Fruit fly (Drosophila melanogaster): ENCODE results near the gene Schip1.

The Schip1 gene

DNA sequence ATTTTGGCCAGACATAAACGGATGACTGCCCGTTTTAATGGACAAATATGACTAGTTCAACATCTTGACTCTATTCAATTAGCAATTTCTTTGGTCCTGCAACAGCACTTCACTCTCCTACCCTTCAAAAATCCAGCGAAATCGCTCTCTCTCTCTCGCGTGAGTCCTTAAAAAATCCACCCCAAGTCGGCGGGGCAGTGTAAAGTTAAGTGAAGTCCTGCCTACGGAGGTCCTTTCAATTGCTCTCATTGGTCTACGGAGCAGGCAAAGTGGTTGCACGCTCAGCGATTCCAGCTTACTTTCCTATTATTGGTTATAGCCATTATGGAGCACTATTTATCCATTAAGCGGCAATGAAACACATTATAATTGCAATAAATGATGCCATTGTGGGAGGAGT is 23.0 kb upstream of the Schip1 start, which contains the start of gene CG34367:
CG34367 (minus strand) TSS at position 35 of the 400 bp plus-strand sequence.
- TF ChIP-seq fd96Ca (GFP tag; IDR thresholded peaks at IDR 0.05) (no peak), CG4496 (GFP tag; IDR thresholded peaks at IDR 0.05) (no peak), Pif1B (GFP tag; optimal IDR thresholded peaks at IDR 0.05) (no peak), EcR (GFP tag; optimal IDR thresholded peaks at IDR 0.05) (no peak), Ets98B (GFP tag; IDR thresholded peaks at IDR 0.05) (no peak), Snoo (tag; optimal IDR thresholded peaks at IDR 0.05) (no peak), CG10348 (GFP tag; IDR thresholded peaks at IDR 0.05) (no peak), CG17806 (tag; optimal IDR thresholded peaks at IDR 0.05) (no peak), CG9948 (tag; optimal IDR thresholded peaks at IDR 0.05) (no peak), CG8159 (tag; optimal IDR thresholded peaks at IDR 0.05) (no peak), gl (tag; optimal IDR thresholded peaks at IDR 0.05) (no peak), Pif1A (GFP tag; optimal IDR thresholded peaks at IDR 0.05) (no peak), rn (GFP tag; IDR thresholded peaks at IDR 0.05) (no peak)

DNA sequence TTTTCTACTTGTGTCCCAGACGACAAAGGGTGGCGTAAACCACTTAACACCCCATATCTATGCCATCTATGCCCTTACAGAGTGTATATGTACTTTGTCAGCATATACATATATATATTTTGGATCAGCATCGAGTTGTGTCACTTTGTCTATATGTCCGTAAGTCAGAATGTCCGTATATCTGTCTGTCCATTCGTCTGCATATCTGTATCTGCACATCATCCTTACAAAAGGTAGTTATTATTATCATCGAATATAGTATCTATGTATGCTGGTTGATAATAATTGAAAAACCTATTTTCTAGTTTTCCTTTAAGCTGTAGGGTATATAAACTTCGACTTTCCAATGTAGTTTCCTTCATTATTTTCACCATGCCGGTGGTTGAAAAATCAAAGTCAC is 20.2 kb upstream of the Schip1 start:
- TF ChIP-seq Pif1B (GFP tag; optimal IDR thresholded peaks at IDR 0.05) = no peak
- no peak for TF ChIP-seq CG10348 (GFP tag; IDR thresholded peaks at IDR 0.05)
- no peak for TF ChIP-seq CG14655 (GFP tag; optimal IDR thresholded peaks at IDR 0.05)
- TF ChIP-seq CG13204 (GFP tag; optimal IDR thresholded peaks at IDR 0.05) = no peak
- no peak for TF ChIP-seq gl (tag; optimal IDR thresholded peaks at IDR 0.05)
- no peak for TF ChIP-seq CG12605 (GFP tag; IDR thresholded peaks at IDR 0.05)
- no peak for TF ChIP-seq D1 (tag; optimal IDR thresholded peaks at IDR 0.05)
- TF ChIP-seq CG8159 (tag; optimal IDR thresholded peaks at IDR 0.05) = no peak
- TF ChIP-seq Ets98B (GFP tag; IDR thresholded peaks at IDR 0.05) = no peak
- TF ChIP-seq Snoo (tag; optimal IDR thresholded peaks at IDR 0.05) = no peak
- TF ChIP-seq CG34367 (tag; optimal IDR thresholded peaks at IDR 0.05) = no peak
- TF ChIP-seq CG32121 (GFP tag; IDR thresholded peaks at IDR 0.05) = no peak
- no peak for TF ChIP-seq Pif1A (GFP tag; optimal IDR thresholded peaks at IDR 0.05)
- TF ChIP-seq CG4496 (GFP tag; IDR thresholded peaks at IDR 0.05) = no peak
- TF ChIP-seq CG9948 (tag; optimal IDR thresholded peaks at IDR 0.05) = no peak
- TF ChIP-seq rn (GFP tag; IDR thresholded peaks at IDR 0.05) = no peak
- TF ChIP-seq CG15710 (tag; optimal IDR thresholded peaks at IDR 0.05) = no peak

DNA sequence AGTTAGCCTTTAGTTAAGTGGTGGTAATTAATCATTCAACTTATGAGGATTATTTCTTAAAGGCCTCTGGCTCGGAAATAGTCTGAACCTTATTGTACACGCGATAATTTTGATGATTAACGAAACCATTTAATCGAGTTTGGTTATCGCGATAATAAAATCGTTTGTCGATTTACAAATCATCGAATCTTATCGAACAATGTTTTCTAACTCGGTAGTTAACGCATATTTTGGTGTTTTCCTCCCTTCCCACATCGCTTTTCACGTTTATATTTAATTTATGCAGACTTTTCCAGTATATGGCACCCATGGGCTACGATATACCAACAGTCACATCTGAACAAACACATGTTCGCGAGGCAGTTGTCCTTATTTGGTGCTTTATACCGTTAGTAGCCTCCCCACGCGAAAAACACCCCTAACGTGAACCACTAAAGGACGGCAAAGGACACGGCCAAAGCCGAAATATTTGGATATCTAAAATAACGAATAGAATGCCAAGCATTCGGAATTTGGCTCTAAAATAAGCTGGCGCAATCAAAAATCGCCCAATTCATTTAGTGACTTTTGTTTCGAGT is 13.2 kb upstream of the Schip1 start, which contains the start of gene Frmd5:
Frmd5 (plus strand) TSS at position 414 of the 578 bp plus-strand sequence.
- no peak for TF ChIP-seq CG10348 (GFP tag; IDR thresholded peaks at IDR 0.05)

DNA sequence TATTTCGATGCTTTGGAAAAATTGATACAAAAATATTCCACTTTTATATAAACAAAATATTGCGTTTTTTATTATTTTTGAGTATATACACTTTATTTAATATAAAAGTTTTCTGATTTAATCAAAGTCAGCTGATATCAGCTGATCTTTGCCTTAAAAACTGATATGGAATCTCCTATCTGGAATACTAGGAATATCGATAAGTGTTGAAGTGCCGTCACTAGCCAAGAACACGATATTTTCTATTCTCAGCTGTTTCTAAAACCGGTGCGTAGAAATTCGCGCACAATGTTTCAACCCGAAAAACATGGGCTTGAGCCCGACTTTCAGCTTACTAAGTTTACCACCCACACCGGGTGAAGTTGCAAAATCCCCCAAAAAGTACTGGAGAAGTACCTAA is 11.6 kb upstream of the Schip1 start, which contains the start of gene Sps2:
Sps2 (plus strand) TSS at position 124 of the 400 bp plus-strand sequence.
- no peak for TF ChIP-seq EcR (GFP tag; optimal IDR thresholded peaks at IDR 0.05)

DNA sequence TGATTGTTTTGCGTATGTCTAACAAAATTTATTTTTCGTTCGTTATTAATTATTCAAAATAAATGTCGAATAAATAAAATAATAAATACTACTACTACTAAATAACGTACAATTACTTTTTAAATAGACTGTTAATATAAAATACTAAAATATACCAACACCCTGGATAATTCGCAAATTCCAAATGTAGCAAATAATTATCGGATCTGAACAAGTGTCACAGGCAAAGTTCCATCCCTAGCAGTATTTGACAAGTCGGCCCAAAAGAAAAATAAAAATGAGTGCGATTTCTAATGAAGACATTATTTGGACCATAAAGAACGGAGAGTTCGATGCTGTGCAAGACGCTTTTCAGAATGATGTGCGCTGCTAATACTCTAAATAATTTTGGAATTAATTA is 10.5 kb upstream of the Schip1 start, which contains the start of gene CG31715:
CG31715 (plus strand) TSS at position 212 of the 400 bp plus-strand sequence.
- TF ChIP-seq Snoo (tag; optimal IDR thresholded peaks at IDR 0.05) (peak; percentile 13), CG9948 (tag; optimal IDR thresholded peaks at IDR 0.05) (peak; percentile 4), fd96Ca (GFP tag; IDR thresholded peaks at IDR 0.05) (no peak), CG4496 (GFP tag; IDR thresholded peaks at IDR 0.05) (no peak), CG17806 (tag; optimal IDR thresholded peaks at IDR 0.05) (peak; percentile 7), CG15710 (tag; optimal IDR thresholded peaks at IDR 0.05) (peak; percentile 6)

DNA sequence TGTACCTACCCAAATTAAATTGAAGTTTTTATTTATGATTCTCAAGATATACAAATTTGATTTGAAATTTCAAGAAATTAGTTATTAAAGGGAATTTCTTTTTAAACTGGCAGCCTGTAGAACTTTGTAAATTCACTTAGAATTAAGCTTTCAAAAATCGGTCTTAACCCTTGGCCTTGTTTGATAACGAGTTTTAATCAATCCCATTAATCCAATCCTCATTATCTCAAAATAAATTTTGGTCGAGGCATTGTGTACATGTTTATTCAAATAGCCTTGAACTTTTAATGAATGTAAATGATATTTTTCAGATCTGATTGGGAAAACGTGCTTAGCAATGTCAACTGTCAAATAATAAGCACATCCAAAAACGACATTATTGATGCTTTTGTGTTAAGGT is 8.9 kb upstream of the Schip1 start:
- TF ChIP-seq CG14655 (GFP tag; optimal IDR thresholded peaks at IDR 0.05) (no peak), Ets98B (GFP tag; IDR thresholded peaks at IDR 0.05) (no peak), CG8159 (tag; optimal IDR thresholded peaks at IDR 0.05) (no peak), CG34367 (tag; optimal IDR thresholded peaks at IDR 0.05) (no peak), fd96Ca (GFP tag; IDR thresholded peaks at IDR 0.05) (no peak)

DNA sequence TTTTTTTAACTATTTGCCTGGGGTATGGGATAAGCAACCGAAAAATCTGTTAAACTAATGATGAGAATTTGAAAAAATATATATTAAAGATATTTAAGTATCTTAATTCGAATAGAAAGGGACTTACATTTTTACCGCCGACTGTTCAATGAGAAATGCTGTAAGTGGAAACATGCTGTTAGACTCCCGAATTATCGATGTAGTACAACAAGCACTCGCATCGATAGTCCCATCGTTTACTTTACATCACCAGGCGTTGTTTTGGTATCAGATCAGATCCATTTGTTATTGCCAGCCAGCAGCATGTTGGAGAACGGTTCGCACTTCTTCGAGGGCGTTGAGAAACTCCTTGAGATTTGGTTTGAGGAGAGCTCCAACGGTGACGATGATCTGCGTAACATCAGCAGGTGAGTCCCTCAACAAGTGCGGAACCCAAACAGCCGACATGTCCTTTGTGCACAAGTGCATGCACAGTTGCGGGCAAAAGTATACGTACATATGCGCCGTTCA is 8.4 kb upstream of the Schip1 start, which contains the start of gene SamDC:
SamDC (plus strand) TSS at position 246 of the 510 bp plus-strand sequence.
- TF ChIP-seq CG9948 (tag; optimal IDR thresholded peaks at IDR 0.05) (peak; percentile 3), gl (tag; optimal IDR thresholded peaks at IDR 0.05) (no peak), CG32121 (GFP tag; IDR thresholded peaks at IDR 0.05) (peak; percentile 11; the same call in 1 of the 2 replicates), CG12605 (GFP tag; IDR thresholded peaks at IDR 0.05) (0 out of 2 replicates have a peak, but pooled peaks have one; percentile 23), CG4496 (GFP tag; IDR thresholded peaks at IDR 0.05) (no peak), Snoo (tag; optimal IDR thresholded peaks at IDR 0.05) (peak; percentile 25), CG15710 (tag; optimal IDR thresholded peaks at IDR 0.05) (peak; percentile 36), CG34367 (tag; optimal IDR thresholded peaks at IDR 0.05) (no peak), CG8301 (tag; optimal IDR thresholded peaks at IDR 0.05) (no peak), CG8159 (tag; optimal IDR thresholded peaks at IDR 0.05) (peak; percentile 39), fd96Ca (GFP tag; IDR thresholded peaks at IDR 0.05) (no peak), EcR (GFP tag; optimal IDR thresholded peaks at IDR 0.05) (no peak), Pif1A (GFP tag; optimal IDR thresholded peaks at IDR 0.05) (peak; percentile 19), CG17806 (tag; optimal IDR thresholded peaks at IDR 0.05) (no peak), CG14655 (GFP tag; optimal IDR thresholded peaks at IDR 0.05) (no peak), CG10348 (GFP tag; IDR thresholded peaks at IDR 0.05) (no peak), rn (GFP tag; IDR thresholded peaks at IDR 0.05) (no peak), Ets98B (GFP tag; IDR thresholded peaks at IDR 0.05) (peak; percentile 36; the same call in 1 of the 2 replicates)

All from whole organism, pupa.